Fruit fly (Drosophila melanogaster): ENCODE data around the gene moi.
A peak's percentile ranks its signal among the peaks of the same experiment; 100 is the strongest.

Gene moi

DNA sequence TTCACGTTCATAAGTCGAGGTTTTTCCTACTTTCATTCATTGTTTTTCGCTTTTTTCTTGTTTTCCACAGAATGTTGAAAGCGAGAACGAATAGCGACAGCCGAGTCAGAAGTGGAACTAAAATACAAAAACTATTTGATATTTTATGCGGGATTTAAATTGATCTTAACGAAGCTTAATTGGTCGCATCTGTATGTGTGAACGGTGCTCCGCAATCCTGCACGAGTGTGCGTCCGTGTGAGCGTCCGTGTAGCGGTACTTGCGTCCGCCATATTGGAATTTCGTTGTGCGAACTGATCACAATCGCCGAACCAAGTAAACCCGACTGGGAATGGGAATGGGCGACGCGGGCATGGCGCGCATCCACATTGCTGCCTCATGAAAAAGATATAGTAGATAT lies 23.1 kb upstream of the moi start (continued):
- TF ChIP-seq CG6683 (GFP tag; optimal IDR thresholded peaks at IDR 0.05): no peak

DNA sequence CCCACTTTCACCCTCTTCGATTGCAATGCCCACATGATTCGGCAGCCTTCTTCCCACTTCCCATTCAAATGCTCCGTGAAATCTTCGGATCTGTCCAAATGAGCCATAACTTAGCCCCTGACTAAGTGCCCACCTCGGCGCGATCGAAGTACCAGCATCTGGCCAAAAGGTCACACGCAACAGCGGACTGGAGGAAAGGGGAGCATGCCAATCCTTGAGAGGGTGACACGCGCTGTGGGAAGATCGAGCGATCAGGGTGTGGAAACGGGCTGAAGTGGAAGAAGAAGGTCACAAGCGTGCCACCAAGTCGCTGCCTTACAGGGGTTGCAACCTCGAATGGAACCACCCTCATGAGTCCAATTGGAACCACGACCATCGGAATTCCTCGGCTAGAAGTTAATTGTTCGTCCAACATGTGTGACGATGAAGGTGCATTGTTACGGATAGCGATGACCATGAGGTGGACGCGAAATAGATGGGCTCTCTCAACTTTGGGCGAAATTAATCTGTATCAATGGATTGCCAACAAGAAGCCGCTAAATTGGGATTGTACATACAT lies 20.6 kb upstream of the moi start:
- TF ChIP-seq Adf1 (GFP tag; IDR thresholded peaks at IDR 0.05) (no peak), tll (GFP tag; optimal IDR thresholded peaks at IDR 0.05) (peak in 1 of 2 experiments; percentile 29), gcm (GFP tag; optimal IDR thresholded peaks at IDR 0.05) (peak; percentile 72), insv (GFP tag; optimal IDR thresholded peaks at IDR 0.05) (peak in 1 of 2 experiments; percentile 84), Ets65A (GFP tag) (peak; percentile 66), D (optimal IDR thresholded peaks at IDR 0.05) (peak; percentile 46), D (GFP tag; optimal IDR thresholded peaks at IDR 0.05) (no peak), CG5180 (GFP tag; optimal IDR thresholded peaks at IDR 0.05) (peak; percentile 86), pros (GFP tag; optimal IDR thresholded peaks at IDR 0.05) (peak; percentile 81), cas (GFP tag; IDR thresholded peaks at IDR 0.05) (no peak), nerfin-1 (tag; optimal IDR thresholded peaks at IDR 0.05) (peak; percentile 97), HLHmδ (GFP tag; optimal IDR thresholded peaks at IDR 0.05) (peak; percentile 11)

DNA sequence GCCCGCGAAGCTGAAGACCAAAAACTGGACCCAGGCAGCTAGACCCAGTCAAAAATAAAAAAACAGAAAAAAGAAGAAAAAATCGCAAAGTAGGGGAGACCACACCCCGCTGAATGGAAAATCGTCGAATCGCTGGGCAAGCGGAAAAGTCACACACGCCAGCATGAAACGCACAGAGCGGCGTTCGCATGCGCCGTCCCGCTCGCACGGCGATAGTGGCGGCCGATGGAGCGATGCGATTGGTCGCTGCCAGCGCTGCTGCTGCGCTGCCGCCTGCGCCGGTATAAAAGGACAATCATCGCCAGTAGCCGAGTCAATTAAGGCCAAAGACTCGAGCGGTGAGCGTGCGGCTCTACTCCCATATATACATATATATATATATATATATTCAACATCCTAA lies 19.5 kb upstream of the moi start, which contains the start of gene repo:
repo (plus strand) TSS at position 314 of the 400 bp plus-strand sequence.
- TF ChIP-seq crc (GFP tag; optimal IDR thresholded peaks at IDR 0.05) (no peak), CG30020 (tag; optimal IDR thresholded peaks at IDR 0.05) (no peak), Opbp (GFP tag; IDR thresholded peaks at IDR 0.05; ENCODE audit: partially characterized antibody) (0 out of 3 replicates have a peak, but pooled peaks have one; percentile 30), CG17802 (tag; optimal IDR thresholded peaks at IDR 0.05) (no peak), bbx (GFP tag; IDR thresholded peaks at IDR 0.05; ENCODE audit: partially characterized antibody) (peak; percentile 27; the same call in 1 of the 2 replicates), crp (GFP tag; optimal IDR thresholded peaks at IDR 0.05) (no peak), inv (GFP tag; IDR thresholded peaks at IDR 0.05; ENCODE audit: partially characterized antibody) (no peak), Nf-YA (GFP tag; IDR thresholded peaks at IDR 0.05) (peak; percentile 89), wor (GFP tag; IDR thresholded peaks at IDR 0.05) (no peak), trem (tag; optimal IDR thresholded peaks at IDR 0.05) (no peak), Side (GFP tag; optimal IDR thresholded peaks at IDR 0.05) (no peak), CG7963 (GFP tag; IDR thresholded peaks at IDR 0.05; ENCODE audit: partially characterized antibody) (no peak), sens (GFP tag) (no peak), Myb (GFP tag; optimal IDR thresholded peaks at IDR 0.05) (no peak), Jarid2 (GFP tag; optimal IDR thresholded peaks at IDR 0.05) (peak; percentile 47), nerfin-1 (tag; optimal IDR thresholded peaks at IDR 0.05) (peak; percentile 43), maf-S (GFP tag; optimal IDR thresholded peaks at IDR 0.05) (no peak), repo (GFP tag; optimal IDR thresholded peaks at IDR 0.05) (peak; percentile 19), tll (GFP tag; optimal IDR thresholded peaks at IDR 0.05) (peak in 1 of 2 experiments; percentile 51), ewg (GFP tag; optimal IDR thresholded peaks at IDR 0.05) (peak; percentile 18), CG13894 (tag; optimal IDR thresholded peaks at IDR 0.05) (no peak), Scr (GFP tag; IDR thresholded peaks at IDR 0.05; ENCODE audit: partially characterized antibody) (0 out of 2 replicates have a peak, but pooled peaks have one; percentile 23), Lpt (GFP tag; optimal IDR thresholded peaks at IDR 0.05) (no peak), CG2712 (tag; optimal IDR thresholded peaks at IDR 0.05) (no peak), CG7372 (GFP tag; IDR thresholded peaks at IDR 0.05) (no peak), Usf (GFP tag; optimal IDR thresholded peaks at IDR 0.05) (no peak), Hmx (GFP tag; optimal IDR thresholded peaks at IDR 0.05) (no peak), Adf1 (GFP tag; IDR thresholded peaks at IDR 0.05) (peak; percentile 89), da (GFP tag; optimal IDR thresholded peaks at IDR 0.05) (no peak), Ravus (GFP tag; IDR thresholded peaks at IDR 0.05) (no peak), scrt (GFP tag; optimal IDR thresholded peaks at IDR 0.05) (no peak), vvl (GFP tag; IDR thresholded peaks at IDR 0.05) (no peak), CG4854 (GFP tag; optimal IDR thresholded peaks at IDR 0.05) (no peak), CG10321 (GFP tag; IDR thresholded peaks at IDR 0.05) (peak; percentile 92), nau (GFP tag; optimal IDR thresholded peaks at IDR 0.05) (no peak), Nf-YB (GFP tag; optimal IDR thresholded peaks at IDR 0.05) (peak; percentile 99)

All from whole organism, embryonic.